Worm (Caenorhabditis elegans): ENCODE measurements around the gene srd-8.

ce11 chrIV:5630156-5630555, 15.3 kb downstream of the srd-8 start, which contains the start of gene srd-12:
- no peak for TF ChIP-seq ces-1 (GFP tag; optimal IDR thresholded peaks at IDR 0.05)
- no peak for TF ChIP-seq zip-2 (tag; optimal IDR thresholded peaks at IDR 0.05)
- no peak for TF ChIP-seq F49E8.2 (tag; optimal IDR thresholded peaks at IDR 0.05; ENCODE audit: borderline replicate concordance)
- TF ChIP-seq snpc-1.2 (GFP tag; IDR thresholded peaks at IDR 0.05): no peak
- TF ChIP-seq nhr-102 (tag; optimal IDR thresholded peaks at IDR 0.05): no peak

All from whole organism, L4 larva.